Worm (Caenorhabditis elegans) whole organism, young adult: ENCODE data around the gene C14C11.1.
"Not testable (repeated sequence)": the region's sequence is repeated elsewhere in the genome, so short reads cannot be mapped to it uniquely, and the experiment has no call there.

Experiments used
- B0019.2 ChIP-seq: fragments of 200-800 bp; sonication (Bioruptor generic); conservative IDR thresholded peaks from 2 replicates; pipeline ENCODE4 v1.3.6; 2022; ENCODE audit warnings: missing genetic modification reagents, missing genetic modification characterization, missing compliant biosample characterization
- B0336.3 ChIP-seq: fragments of 200-800 bp; sonication (Bioruptor generic); IDR thresholded peaks from 2 replicates; pipeline ENCODE4 v1.3.6; 2022; ENCODE audit warnings: missing genetic modification characterization, missing compliant biosample characterization
- D2030.7 ChIP-seq: fragments of 200-800 bp; sonication (Bioruptor generic); IDR thresholded peaks from 2 replicates; pipeline ENCODE4 v1.3.6; 2022; ENCODE audit warnings: missing genetic modification reagents, missing genetic modification characterization, missing compliant biosample characterization
- F33H1.4 ChIP-seq: fragments of 200-800 bp; sonication (Bioruptor generic); IDR thresholded peaks from 2 replicates; pipeline ENCODE4 v1.3.6; 2022; ENCODE audit warnings: missing genetic modification reagents, missing genetic modification characterization, missing compliant biosample characterization
- F55B11.4 ChIP-seq: sonication (generic microtip); optimal IDR thresholded peaks from 2 replicates; lab custom pipeline; 2016; ENCODE audit warnings: missing compliant biosample characterization, missing genetic modification characterization, borderline replicate concordance; ENCODE audit not compliant: insufficient read depth
- T07F8.4 ChIP-seq: sonication (generic microtip); optimal IDR thresholded peaks from 2 replicates; lab custom pipeline; 2016; ENCODE audit warnings: mild to moderate bottlenecking, missing genetic modification characterization, moderate library complexity, missing compliant biosample characterization
- T26A5.8 ChIP-seq: sonication (generic microtip); optimal IDR thresholded peaks from 2 replicates; lab custom pipeline; 2016; ENCODE audit warnings: missing genetic modification characterization, missing compliant biosample characterization
- Y56A3A.18 ChIP-seq: fragments of 200-800 bp; sonication (Bioruptor generic); IDR thresholded peaks from 2 replicates; pipeline ENCODE4 v1.3.6; 2022; ENCODE audit warnings: missing genetic modification reagents, missing genetic modification characterization, missing compliant biosample characterization
- Y67H2A.10 ChIP-seq: fragments of 200-800 bp; sonication (Bioruptor generic); conservative IDR thresholded peaks from 2 replicates; pipeline ENCODE4 v1.3.6; 2022; ENCODE audit warnings: missing genetic modification reagents, missing genetic modification characterization, missing compliant biosample characterization
- Y79H2A.3 ChIP-seq: fragments of 200-800 bp; sonication (Bioruptor generic); conservative IDR thresholded peaks from 2 replicates; pipeline ENCODE4 v1.3.6; 2022; ENCODE audit warnings: missing genetic modification reagents, missing genetic modification characterization, missing compliant biosample characterization
- ama-1 ChIP-seq, 3 experiments: fragments of 150-350 bp in 1 of 3; sonication (generic microtip) in 2 of 3; optimal IDR thresholded peaks; 2 replicates each; lab custom pipeline; 2014 to 2018; ENCODE audit warnings: missing biosample characterization in 2 of 3, missing genetic modification characterization in 2 of 3, missing genetic modification reagents in 2 of 3
- athp-1 ChIP-seq: sonication (generic microtip); optimal IDR thresholded peaks from 2 replicates; lab custom pipeline; 2017; ENCODE audit warnings: mild to moderate bottlenecking, missing genetic modification characterization, missing compliant biosample characterization
- bed-2 ChIP-seq: fragments of 200-800 bp; sonication (Bioruptor generic); IDR thresholded peaks from 2 replicates; pipeline ENCODE4 v1.3.6; 2022; ENCODE audit warnings: missing genetic modification reagents, missing genetic modification characterization, missing compliant biosample characterization
- ccch-3 ChIP-seq: fragments of 200-800 bp; sonication (Bioruptor generic); optimal IDR thresholded peaks from 2 replicates; lab custom pipeline; 2018; ENCODE audit warnings: mild to moderate bottlenecking, missing genetic modification characterization, missing compliant biosample characterization
- ceh-40 ChIP-seq: fragments of 200-800 bp; sonication (Bioruptor generic); IDR thresholded peaks from 2 replicates; pipeline ENCODE4 v1.3.6; 2022; ENCODE audit warnings: missing genetic modification characterization, missing compliant biosample characterization
- ceh-58 ChIP-seq: fragments of 200-800 bp; sonication (Bioruptor generic); IDR thresholded peaks from 2 replicates; pipeline ENCODE4 v1.3.6; 2022; ENCODE audit warnings: missing genetic modification characterization, missing compliant biosample characterization
- ceh-91 ChIP-seq: fragments of 200-800 bp; sonication (Bioruptor generic); IDR thresholded peaks from 2 replicates; pipeline ENCODE4 v1.3.6; 2022; ENCODE audit warnings: missing genetic modification reagents, missing genetic modification characterization, missing compliant biosample characterization
- die-1 ChIP-seq: sonication (generic microtip); optimal IDR thresholded peaks from 2 replicates; lab custom pipeline; 2016; ENCODE audit warnings: missing genotype, mild to moderate bottlenecking, missing genetic modification characterization, missing compliant biosample characterization
- ets-4 ChIP-seq: fragments of 200-800 bp; sonication (Bioruptor generic); optimal IDR thresholded peaks from 2 replicates; lab custom pipeline; 2018; ENCODE audit warnings: mild to moderate bottlenecking, missing genetic modification characterization, missing compliant biosample characterization
- fkh-3 ChIP-seq: sonication (generic microtip); optimal IDR thresholded peaks from 2 replicates; lab custom pipeline; 2016; ENCODE audit warnings: mild to moderate bottlenecking, missing genetic modification characterization, missing compliant biosample characterization
- hlh-12 ChIP-seq: sonication (generic microtip); optimal IDR thresholded peaks from 2 replicates; lab custom pipeline; 2016; ENCODE audit warnings: missing genetic modification characterization, missing compliant biosample characterization
- hlh-26 ChIP-seq: fragments of 200-800 bp; sonication (Bioruptor generic); conservative IDR thresholded peaks from 2 replicates; pipeline ENCODE4 v1.3.6; 2022; ENCODE audit warnings: missing genetic modification reagents, missing genetic modification characterization, missing compliant biosample characterization
- hmg-20 ChIP-seq: fragments of 200-800 bp; sonication (Bioruptor generic); IDR thresholded peaks from 2 replicates; pipeline ENCODE4 v1.3.6; 2022; ENCODE audit warnings: missing genetic modification reagents, missing genetic modification characterization, missing compliant biosample characterization
- hrde-1 ChIP-seq: sonication (generic microtip); optimal IDR thresholded peaks from 2 replicates; lab custom pipeline; 2016; ENCODE audit warnings: missing genetic modification characterization, mild to moderate bottlenecking, missing compliant biosample characterization, moderate library complexity, missing genotype, missing genetic modification reagents, borderline replicate concordance
- hsf-1 ChIP-seq: fragments of 200-800 bp; sonication (Bioruptor generic); IDR thresholded peaks from 2 replicates; pipeline ENCODE4 v1.3.6; 2022; ENCODE audit warnings: missing genetic modification reagents, missing genetic modification characterization, missing compliant biosample characterization
- lin-35 ChIP-seq, 3 experiments: fragments of 150-350 bp in 2 of 3; sonication (generic microtip) in 1 of 3; optimal IDR thresholded peaks; 2 replicates each; lab custom pipeline; 2014 to 2018; ENCODE audit warnings: missing biosample characterization in 3 of 3, missing genetic modification characterization in 3 of 3, missing genetic modification reagents in 3 of 3
- lin-54 ChIP-seq: fragments of 200-800 bp; sonication (Bioruptor generic); optimal IDR thresholded peaks from 2 replicates; lab custom pipeline; 2018; ENCODE audit warnings: mild to moderate bottlenecking, missing genetic modification characterization, missing compliant biosample characterization
- lsl-1 ChIP-seq: fragments of 200-800 bp; sonication (Bioruptor generic); optimal IDR thresholded peaks from 2 replicates; lab custom pipeline; 2018; ENCODE audit warnings: mild to moderate bottlenecking, missing genetic modification characterization, moderate library complexity, missing compliant biosample characterization
- madf-3 ChIP-seq: fragments of 200-800 bp; sonication (Bioruptor generic); IDR thresholded peaks from 2 replicates; pipeline ENCODE4 v1.3.6; 2022; ENCODE audit warnings: missing genetic modification reagents, missing genetic modification characterization, missing compliant biosample characterization
- madf-8 ChIP-seq: fragments of 200-800 bp; sonication (Bioruptor generic); conservative IDR thresholded peaks from 2 replicates; pipeline ENCODE4 v1.3.6; 2022; ENCODE audit warnings: missing genetic modification reagents, missing genetic modification characterization, missing compliant biosample characterization
- mel-28 ChIP-seq: sonication (generic microtip); optimal IDR thresholded peaks from 2 replicates; lab custom pipeline; 2016; ENCODE audit warnings: borderline replicate concordance, mild to moderate bottlenecking, missing genetic modification characterization, missing compliant biosample characterization
- mes-4 ChIP-seq: sonication (generic microtip); optimal IDR thresholded peaks from 2 replicates; lab custom pipeline; 2016; ENCODE audit warnings: missing genotype, missing genetic modification characterization, missing compliant biosample characterization
- nhr-120 ChIP-seq: fragments of 200-800 bp; sonication (Bioruptor generic); IDR thresholded peaks from 2 replicates; pipeline ENCODE4 v1.3.6; 2022; ENCODE audit warnings: missing genetic modification characterization, missing compliant biosample characterization
- rcor-1 ChIP-seq: fragments of 200-800 bp; sonication (Bioruptor generic); IDR thresholded peaks from 2 replicates; pipeline ENCODE4 v1.3.6; 2022; ENCODE audit warnings: missing genetic modification reagents, missing genetic modification characterization, missing compliant biosample characterization
- repo-1 ChIP-seq: sonication (generic microtip); optimal IDR thresholded peaks from 2 replicates; lab custom pipeline; 2017; ENCODE audit warnings: mild to moderate bottlenecking, missing genetic modification characterization, missing compliant biosample characterization
- snpc-4 ChIP-seq, 5 experiments: fragments of 150-350 bp in 1 of 5; sonication (generic microtip) in 4 of 5; optimal IDR thresholded peaks; 2 replicates each; lab custom pipeline; 2014 to 2018; ENCODE audit warnings: missing genetic modification characterization in 5 of 5, missing biosample characterization in 3 of 5, antibody characterized with exemption in 2 of 5, mild to moderate bottlenecking in 2 of 5, missing compliant biosample characterization in 2 of 5, missing genotype in 2 of 5, moderate library complexity in 2 of 5, missing genetic modification reagents in 1 of 5
- sptf-2 ChIP-seq: fragments of 200-800 bp; sonication (Bioruptor generic); optimal IDR thresholded peaks from 2 replicates; lab custom pipeline; 2018; ENCODE audit warnings: mild to moderate bottlenecking, missing genetic modification characterization, missing compliant biosample characterization
- unc-130 ChIP-seq: sonication (generic microtip); optimal IDR thresholded peaks from 2 replicates; lab custom pipeline; 2016; ENCODE audit warnings: missing genetic modification reagents, missing genetic modification characterization, missing compliant biosample characterization
- xnd-1 ChIP-seq: sonication (generic microtip); optimal IDR thresholded peaks from 2 replicates; lab custom pipeline; 2016; ENCODE audit warnings: missing genotype, missing genetic modification reagents, missing genetic modification characterization, missing compliant biosample characterization
- zim-3 ChIP-seq: sonication (generic microtip); optimal IDR thresholded peaks from 2 replicates; lab custom pipeline; 2017; ENCODE audit warnings: mild to moderate bottlenecking, missing genetic modification characterization, moderate library complexity, missing compliant biosample characterization
- ztf-22 ChIP-seq: fragments of 200-800 bp; sonication (Bioruptor generic); optimal IDR thresholded peaks from 2 replicates; lab custom pipeline; 2018; ENCODE audit warnings: mild to moderate bottlenecking, missing genetic modification characterization, moderate library complexity, missing compliant biosample characterization
- ztf-26 ChIP-seq: sonication (generic microtip); optimal IDR thresholded peaks from 2 replicates; lab custom pipeline; 2017; ENCODE audit warnings: missing genetic modification characterization, missing compliant biosample characterization

Gene C14C11.1

DNA sequence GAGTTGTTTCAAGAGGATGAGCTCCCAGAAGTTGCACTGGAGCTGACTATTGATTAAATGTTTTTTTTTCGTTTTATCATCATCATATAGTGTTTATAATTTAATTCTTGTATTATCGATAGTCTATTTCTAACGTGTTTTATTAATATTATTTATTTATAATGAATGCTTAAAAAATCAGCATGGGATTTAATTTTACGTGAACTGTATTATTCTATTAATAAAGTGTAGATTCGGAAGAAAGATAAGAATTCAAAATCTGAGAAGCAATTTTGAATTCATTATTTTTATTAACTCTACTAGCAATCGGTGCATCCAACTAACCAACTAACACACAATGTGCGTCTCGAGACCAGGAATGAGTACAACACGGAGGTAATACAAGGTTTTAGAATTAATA lies at the start of gene C14C11.1:
Gene C14C11.1, plus strand, starts transcription at position 301 of the 400 bp plus-strand sequence.
- not testable (repeated sequence) for TF ChIP-seq ztf-22 (GFP tag; lab: Kevin White, UChicago); athp-1 (tag; lab: Kevin White, UChicago); D2030.7
- TF ChIP-seq, all 124 proteins: peak for 0; not testable (repeated sequence) for 124

- TF ChIP-seq hmg-20 (GFP tag; lab: Robert Waterston, UW): no peak
- no peak for TF ChIP-seq T26A5.8 (tag; lab: Kevin White, UChicago)
- no peak for TF ChIP-seq nhr-120 (GFP tag; lab: Robert Waterston, UW)
- no peak for TF ChIP-seq ceh-91 (GFP tag; lab: Robert Waterston, UW)
- no peak for TF ChIP-seq xnd-1 (tag; lab: Kevin White, UChicago)
- TF ChIP-seq lin-54 (GFP tag; lab: Kevin White, UChicago): no peak
- TF ChIP-seq B0019.2 (GFP tag; lab: Robert Waterston, UW): no peak
- TF ChIP-seq bed-2 (GFP tag; lab: Robert Waterston, UW): no peak
Observed at ce11 chrV:5614724-5615123, 48.7 kb upstream of the C14C11.1 start, which contains the start of gene M03E7.3. Gene M03E7.3 (plus strand): TSS chrV:5615024.

- TF ChIP-seq mes-4 (tag; lab: Kevin White, UChicago) (no peak), ccch-3 (GFP tag; lab: Kevin White, UChicago) (no peak), ama-1 (optimal IDR thresholded peaks at IDR 0.05; lab: Kevin White, UChicago) (no peak), ama-1 (GFP tag; optimal IDR thresholded peaks at IDR 0.05; lab: Kevin White, UChicago) (no peak), zim-3 (tag; lab: Kevin White, UChicago) (no peak), ztf-26 (tag; lab: Kevin White, UChicago) (no peak), lin-35 (GFP tag; optimal IDR thresholded peaks at IDR 0.05; lab: Kevin White, UChicago) (no peak), Y79H2A.3 (no peak), xnd-1 (tag; lab: Kevin White, UChicago) (no peak), ceh-58 (GFP tag; lab: Robert Waterston, UW) (no peak), ets-4 (GFP tag; lab: Kevin White, UChicago) (no peak), hrde-1 (tag; lab: Kevin White, UChicago) (no peak), mel-28 (tag; lab: Kevin White, UChicago) (no peak), T07F8.4 (no peak), sptf-2 (GFP tag; lab: Kevin White, UChicago) (no peak)
Observed at ce11 chrV:5617301-5617700, 46.1 kb upstream of the C14C11.1 start, which contains the start of gene M03E7.2. Gene M03E7.2 (plus strand): TSS chrV:5617601.

DNA sequence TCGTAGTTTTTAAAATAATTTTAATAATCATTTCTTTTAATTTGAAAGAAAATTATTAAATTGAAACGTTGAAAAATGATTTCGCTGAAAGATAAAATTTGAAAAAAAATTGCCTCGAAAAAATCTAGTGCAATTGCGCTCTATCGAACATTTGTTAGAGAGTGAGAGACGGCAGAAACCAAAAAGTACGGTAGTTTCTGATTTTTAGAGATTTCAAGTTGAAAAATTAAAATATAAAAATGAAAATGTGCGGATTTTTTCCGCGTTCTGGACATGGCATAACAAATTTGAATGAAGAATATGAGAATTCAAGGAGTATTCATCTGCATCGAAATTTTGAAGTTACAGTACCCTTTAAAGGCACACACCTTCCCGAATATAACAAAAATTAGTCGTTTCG lies 44.0 kb upstream of the C14C11.1 start:
- no peak for TF ChIP-seq repo-1 (tag; lab: Kevin White, UChicago)
- no peak for TF ChIP-seq fkh-3 (tag; lab: Kevin White, UChicago)
- no peak for TF ChIP-seq Y79H2A.3
- no peak for TF ChIP-seq Y56A3A.18
- TF ChIP-seq madf-3 (GFP tag; lab: Robert Waterston, UW): no peak
- peak; percentile 58; the same call in 1 of the 2 replicates for TF ChIP-seq F33H1.4
- TF ChIP-seq die-1: no peak
- no peak for TF ChIP-seq rcor-1 (GFP tag; lab: Robert Waterston, UW)
- peak; percentile 22; the same call in 1 of the 2 replicates for TF ChIP-seq madf-8 (GFP tag; lab: Robert Waterston, UW)
- TF ChIP-seq F55B11.4 (tag; lab: Kevin White, UChicago): no peak
- no peak for TF ChIP-seq hlh-26 (GFP tag; lab: Robert Waterston, UW)
- peak; percentile 67 for TF ChIP-seq D2030.7
- no peak for TF ChIP-seq ceh-40 (GFP tag; lab: Robert Waterston, UW)
- no peak for TF ChIP-seq bed-2 (GFP tag; lab: Robert Waterston, UW)
- no peak for TF ChIP-seq hlh-12 (tag; lab: Kevin White, UChicago)
- TF ChIP-seq snpc-4 (GFP tag; optimal IDR thresholded peaks at IDR 0.05; lab: Kevin White, UChicago): no peak
- peak in 1 of 4 experiments; percentile 7 for TF ChIP-seq snpc-4 (tag; optimal IDR thresholded peaks at IDR 0.05; lab: Kevin White, UChicago)
- no peak for TF ChIP-seq hsf-1 (GFP tag; lab: Robert Waterston, UW)
- no peak for TF ChIP-seq B0336.3
- TF ChIP-seq nhr-120 (GFP tag; lab: Robert Waterston, UW): no peak
- no peak for TF ChIP-seq ets-4 (GFP tag; lab: Kevin White, UChicago)
- TF ChIP-seq xnd-1 (tag; lab: Kevin White, UChicago): peak; percentile 52
- no peak for TF ChIP-seq unc-130 (GFP tag; lab: Kevin White, UChicago)
- TF ChIP-seq lsl-1 (GFP tag; lab: Kevin White, UChicago): peak; percentile 89
- TF ChIP-seq Y67H2A.10 (GFP tag; lab: Robert Waterston, UW): no peak
